Worm (Caenorhabditis elegans) whole organism, young adult: ENCODE results near the gene ttr-25.

Experiments
- F49E8.2 ChIP-seq: sonication (generic microtip); optimal IDR thresholded peaks from 3 replicates; lab custom pipeline; 2017; ENCODE audit warnings: missing genetic modification characterization, mild to moderate bottlenecking, missing compliant biosample characterization, antibody characterized with exemption, moderate library complexity; ENCODE audit not compliant: insufficient read depth
- let-607 ChIP-seq, 2 experiments: fragments of 200-800 bp in 1 of 2; sonication (Bioruptor generic) in 1 of 2; sonication (generic microtip) in 1 of 2; optimal IDR thresholded peaks; 2 replicates each; lab custom pipeline; 2016 to 2018; ENCODE audit warnings: mild to moderate bottlenecking in 2 of 2, missing compliant biosample characterization in 2 of 2, missing genetic modification characterization in 2 of 2, moderate library complexity in 2 of 2, missing genotype in 1 of 2

- TF ChIP-seq F49E8.2 (tag; lab: Kevin White, UChicago) (no peak), let-607 (tag; optimal IDR thresholded peaks at IDR 0.05; lab: Kevin White, UChicago) (no peak)
Observed at ce11 chrV:18560944-18561343, 4.4 kb downstream of the ttr-25 start.
